Fruit fly (Drosophila melanogaster) whole organism, embryonic: Measurements from ENCODE around the gene CG16824.

ENCODE experiments used
- C15 ChIP-seq: fragments of 200-800 bp; sonication (Bioruptor generic); IDR thresholded peaks from 3 replicates; pipeline ENCODE4 v1.3.6; 2022; ENCODE audit warnings: missing biosample characterization, missing genetic modification characterization
- CG12155 ChIP-seq: fragments of 200-800 bp; sonication (Bioruptor generic); optimal IDR thresholded peaks from 3 replicates; lab custom pipeline; 2016; ENCODE audit warnings: missing biosample characterization, missing genetic modification characterization
- CG12659 ChIP-seq: fragments of 200-800 bp; sonication (Bioruptor generic); optimal IDR thresholded peaks from 3 replicates; lab custom pipeline; 2017; ENCODE audit warnings: mild to moderate bottlenecking, missing biosample characterization, missing genetic modification reagents, missing genetic modification characterization
- CG13287 ChIP-seq: fragments of 200-800 bp; sonication (Bioruptor generic); IDR thresholded peaks from 2 replicates; pipeline ENCODE4 v1.3.6; 2022; ENCODE audit warnings: missing biosample characterization, missing genetic modification characterization; ENCODE audit not compliant: partially characterized antibody
- CG1603 ChIP-seq: fragments of 200-800 bp; sonication (Bioruptor generic); optimal IDR thresholded peaks from 2 replicates; lab custom pipeline; 2019; ENCODE audit warnings: missing biosample characterization, mild to moderate bottlenecking, missing genetic modification characterization, moderate library complexity
- CG17361 ChIP-seq: fragments of 200-800 bp; sonication (Bioruptor generic); IDR thresholded peaks from 3 replicates; pipeline ENCODE4 v1.3.6; 2022; ENCODE audit warnings: missing biosample characterization, missing genetic modification characterization
- CG17912 ChIP-seq: fragments of 200-800 bp; sonication (Bioruptor generic); optimal IDR thresholded peaks from 2 replicates; lab custom pipeline; 2018; ENCODE audit warnings: missing biosample characterization, mild to moderate bottlenecking, missing genetic modification characterization
- CG18476 ChIP-seq: fragments of 200-800 bp; sonication (Bioruptor generic); optimal IDR thresholded peaks from 2 replicates; lab custom pipeline; 2016; ENCODE audit warnings: missing biosample characterization, mild to moderate bottlenecking, missing genetic modification characterization
- CG2116 ChIP-seq: fragments of 200-800 bp; sonication (Bioruptor generic); optimal IDR thresholded peaks from 3 replicates; lab custom pipeline; 2018; ENCODE audit warnings: missing biosample characterization, mild to moderate bottlenecking, missing genetic modification characterization
- CG2120 ChIP-seq: fragments of 200-800 bp; sonication (Bioruptor generic); optimal IDR thresholded peaks from 3 replicates; lab custom pipeline; 2016; ENCODE audit warnings: missing biosample characterization, missing genetic modification characterization
- CG31224 ChIP-seq: fragments of 200-800 bp; sonication (Bioruptor generic); IDR thresholded peaks from 2 replicates; pipeline ENCODE4 v1.3.6; 2022; ENCODE audit warnings: missing biosample characterization, missing genetic modification characterization
- CG3995 ChIP-seq: fragments of 200-800 bp; sonication (Bioruptor generic); optimal IDR thresholded peaks from 3 replicates; lab custom pipeline; 2016; ENCODE audit warnings: missing biosample characterization, missing genetic modification characterization
- CG4282 ChIP-seq: fragments of 200-800 bp; sonication (Bioruptor generic); optimal IDR thresholded peaks from 2 replicates; lab custom pipeline; 2016; ENCODE audit warnings: missing biosample characterization, missing genetic modification characterization
- CG4404 ChIP-seq: fragments of 200-800 bp; sonication (Bioruptor generic); IDR thresholded peaks from 2 replicates; pipeline ENCODE4 v1.3.6; 2022; ENCODE audit warnings: missing biosample characterization, missing genetic modification characterization
- CG4424 ChIP-seq: fragments of 200-800 bp; sonication (Bioruptor generic); optimal IDR thresholded peaks from 3 replicates; lab custom pipeline; 2016; ENCODE audit warnings: missing biosample characterization, missing genetic modification characterization
- CG6765 ChIP-seq: fragments of 200-800 bp; sonication (Bioruptor generic); optimal IDR thresholded peaks from 3 replicates; lab custom pipeline; 2017; ENCODE audit warnings: missing biosample characterization, mild to moderate bottlenecking, missing genetic modification characterization
- CG9215 ChIP-seq: fragments of 200-800 bp; sonication (Bioruptor generic); IDR thresholded peaks from 2 replicates; pipeline ENCODE4 v1.3.6; 2022; ENCODE audit warnings: missing biosample characterization, missing genetic modification characterization
- CHES-1-like ChIP-seq: fragments of 200-800 bp; sonication (Bioruptor generic); optimal IDR thresholded peaks from 2 replicates; lab custom pipeline; 2016; ENCODE audit warnings: missing biosample characterization, missing genetic modification characterization
- Chrac-16 ChIP-seq: fragments of 200-800 bp; sonication (Bioruptor generic); optimal IDR thresholded peaks from 3 replicates; lab custom pipeline; 2016; ENCODE audit warnings: missing biosample characterization, missing genetic modification characterization
- Dp ChIP-seq: fragments of 200-800 bp; sonication (Bioruptor generic); optimal IDR thresholded peaks from 2 replicates; lab custom pipeline; 2018; ENCODE audit warnings: missing biosample characterization, mild to moderate bottlenecking, missing genetic modification characterization, moderate library complexity
- Drgx ChIP-seq: fragments of 200-800 bp; sonication (Bioruptor generic); IDR thresholded peaks from 2 replicates; pipeline ENCODE4 v1.3.6; 2022; ENCODE audit warnings: missing biosample characterization, missing genetic modification characterization
- E2f2 ChIP-seq: fragments of 200-800 bp; sonication (Bioruptor generic); IDR thresholded peaks from 2 replicates; pipeline ENCODE4 v1.3.6; 2022; ENCODE audit warnings: missing biosample characterization, missing genetic modification characterization
- Fer2 ChIP-seq: fragments of 200-800 bp; sonication (Bioruptor generic); optimal IDR thresholded peaks from 2 replicates; lab custom pipeline; 2018; ENCODE audit warnings: missing biosample characterization, mild to moderate bottlenecking, missing genetic modification characterization, moderate library complexity
- Hmr ChIP-seq: fragments of 200-800 bp; sonication (Bioruptor generic); optimal IDR thresholded peaks from 3 replicates; lab custom pipeline; 2017; ENCODE audit warnings: mild to moderate bottlenecking, missing biosample characterization, missing genetic modification reagents, missing genetic modification characterization
- Jarid2 ChIP-seq: fragments of 200-800 bp; sonication (Bioruptor generic); optimal IDR thresholded peaks from 3 replicates; lab custom pipeline; 2017; ENCODE audit warnings: mild to moderate bottlenecking, missing biosample characterization, missing genetic modification reagents, missing genetic modification characterization
- MBD-R2 ChIP-seq: fragments of 200-800 bp; sonication (Bioruptor generic); IDR thresholded peaks from 2 replicates; pipeline ENCODE4 v1.3.6; 2022; ENCODE audit warnings: missing biosample characterization, missing genetic modification characterization
- NfI ChIP-seq: fragments of 200-800 bp; sonication (Bioruptor generic); optimal IDR thresholded peaks from 3 replicates; lab custom pipeline; 2018; ENCODE audit warnings: missing biosample characterization, mild to moderate bottlenecking, missing genetic modification characterization, moderate library complexity
- Poxn ChIP-seq: fragments of 200-800 bp; sonication (Bioruptor generic); IDR thresholded peaks from 2 replicates; pipeline ENCODE4 v1.3.6; 2022; ENCODE audit warnings: missing biosample characterization, missing genetic modification characterization
- Rfx ChIP-seq: fragments of 200-800 bp; sonication (Bioruptor generic); IDR thresholded peaks from 2 replicates; pipeline ENCODE4 v1.3.6; 2022; ENCODE audit warnings: missing biosample characterization, missing genetic modification characterization
- Six4 ChIP-seq: fragments of 200-800 bp; sonication (Bioruptor generic); optimal IDR thresholded peaks from 2 replicates; lab custom pipeline; 2016; ENCODE audit warnings: missing biosample characterization, missing genetic modification characterization
- Usf ChIP-seq: fragments of 200-800 bp; sonication (Bioruptor generic); optimal IDR thresholded peaks from 2 replicates; lab custom pipeline; 2017; ENCODE audit warnings: missing genotype, missing biosample characterization, missing genetic modification characterization
- Xbp1 ChIP-seq: fragments of 200-800 bp; sonication (Bioruptor generic); optimal IDR thresholded peaks from 3 replicates; lab custom pipeline; 2016; ENCODE audit warnings: missing biosample characterization, mild to moderate bottlenecking, missing genetic modification characterization
- ase ChIP-seq: fragments of 200-800 bp; sonication (Bioruptor generic); IDR thresholded peaks from 3 replicates; pipeline ENCODE4 v1.3.6; 2022; ENCODE audit warnings: missing biosample characterization, missing genetic modification characterization
- dm ChIP-seq: fragments of 200-800 bp; sonication (Bioruptor generic); optimal IDR thresholded peaks from 3 replicates; lab custom pipeline; 2016; ENCODE audit warnings: missing biosample characterization, missing genetic modification characterization
- emc ChIP-seq: fragments of 200-800 bp; sonication (Bioruptor generic); optimal IDR thresholded peaks from 2 replicates; lab custom pipeline; 2016; ENCODE audit warnings: missing biosample characterization, missing genetic modification characterization
- fd64A ChIP-seq: fragments of 200-800 bp; sonication (Bioruptor generic); optimal IDR thresholded peaks from 3 replicates; lab custom pipeline; 2018; ENCODE audit warnings: missing biosample characterization, mild to moderate bottlenecking, missing genetic modification characterization
- gce ChIP-seq: fragments of 200-800 bp; sonication (Bioruptor generic); IDR thresholded peaks from 3 replicates; pipeline ENCODE4 v1.3.6; 2022; ENCODE audit warnings: missing biosample characterization, missing genetic modification characterization
- gfzf ChIP-seq: fragments of 200-800 bp; sonication (Bioruptor generic); optimal IDR thresholded peaks from 2 replicates; lab custom pipeline; 2016; ENCODE audit warnings: missing biosample characterization, mild to moderate bottlenecking, missing genetic modification characterization, moderate library complexity
- ind ChIP-seq: fragments of 200-800 bp; sonication (Bioruptor generic); optimal IDR thresholded peaks from 3 replicates; lab custom pipeline; 2016; ENCODE audit warnings: missing biosample characterization, missing genetic modification characterization
- kay ChIP-seq: fragments of 200-800 bp; sonication (Bioruptor generic); optimal IDR thresholded peaks from 2 replicates; lab custom pipeline; 2016; ENCODE audit warnings: missing biosample characterization, missing genetic modification characterization
- phol ChIP-seq: fragments of 200-800 bp; sonication (Bioruptor generic); optimal IDR thresholded peaks from 3 replicates; lab custom pipeline; 2018; ENCODE audit warnings: missing biosample characterization, mild to moderate bottlenecking, missing genetic modification characterization, moderate library complexity
- prd ChIP-seq, 3 experiments: fragments of >200 bp in 2 of 3; fragments of 200-800 bp in 1 of 3; sonication (Bioruptor generic) in 1 of 3; optimal IDR thresholded peaks in 2 of 3; IDR thresholded peaks in 1 of 3; 2 replicates in 2 of 3; 3 replicates in 1 of 3; pipeline versions ENCODE4 v1.3.6 to Lab custom; 2017 to 2022; ENCODE audit warnings: missing biosample characterization in 1 of 3, missing genetic modification characterization in 1 of 3
- repo ChIP-seq: fragments of 200-800 bp; sonication (Bioruptor generic); optimal IDR thresholded peaks from 2 replicates; lab custom pipeline; 2016; ENCODE audit warnings: missing biosample characterization, missing genetic modification characterization
- sens-2 ChIP-seq: fragments of 200-800 bp; sonication (Bioruptor generic); IDR thresholded peaks from 2 replicates; pipeline ENCODE4 v1.3.6; 2022; ENCODE audit warnings: missing biosample characterization, missing genetic modification characterization
- sim ChIP-seq: fragments of 200-800 bp; sonication (Bioruptor generic); IDR thresholded peaks from 2 replicates; pipeline ENCODE4 v1.3.6; 2022; ENCODE audit warnings: missing biosample characterization, missing genetic modification characterization
- so ChIP-seq: fragments of 200-800 bp; sonication (Bioruptor generic); IDR thresholded peaks from 3 replicates; pipeline ENCODE4 v1.3.6; 2022; ENCODE audit warnings: missing biosample characterization, missing genetic modification characterization
- sr ChIP-seq: fragments of 200-800 bp; sonication (Bioruptor generic); IDR thresholded peaks from 3 replicates; pipeline ENCODE4 v1.3.6; 2022; ENCODE audit warnings: missing biosample characterization, missing genetic modification characterization
- trem ChIP-seq: fragments of 200-800 bp; optimal IDR thresholded peaks from 3 replicates; lab custom pipeline; 2019; ENCODE audit warnings: missing biosample characterization, mild to moderate bottlenecking, missing genetic modification characterization, moderate library complexity
- trh ChIP-seq: fragments of 200-800 bp; sonication (Bioruptor generic); optimal IDR thresholded peaks from 2 replicates; lab custom pipeline; 2016; ENCODE audit warnings: missing biosample characterization, missing genetic modification characterization
- vnd ChIP-seq: fragments of 200-800 bp; sonication (Bioruptor generic); IDR thresholded peaks from 3 replicates; pipeline ENCODE4 v1.3.6; 2022; ENCODE audit warnings: missing biosample characterization, missing genetic modification characterization; ENCODE audit not compliant: partially characterized antibody

Gene CG16824

dm6 chr2L:13289689-13290088 lies 3.1 kb upstream of the CG16824 start, which contains the start of gene CG31729 (continued):
- TF ChIP-seq Jarid2 (GFP tag; lab: Kevin White, UChicago) (no peak), sr (GFP tag; lab: Robert Waterston, UW) (no peak), ase (GFP tag; lab: Robert Waterston, UW) (no peak), CG1603 (tag; lab: Kevin White, UChicago) (no peak), CG9215 (GFP tag; lab: Robert Waterston, UW) (no peak), Xbp1 (GFP tag; lab: Kevin White, UChicago) (peak; percentile 25), E2f2 (GFP tag; lab: Robert Waterston, UW) (peak; percentile 91), CG6765 (GFP tag; lab: Kevin White, UChicago) (no peak), MBD-R2 (0 out of 2 replicates have a peak, but pooled peaks have one; percentile 38), CG31224 (GFP tag; lab: Robert Waterston, UW) (no peak), vnd (GFP tag; lab: Robert Waterston, UW) (no peak), gce (GFP tag; lab: Robert Waterston, UW) (no peak), kay (GFP tag; lab: Kevin White, UChicago) (no peak), sens-2 (GFP tag; lab: Robert Waterston, UW) (no peak), ind (GFP tag; lab: Kevin White, UChicago) (peak; percentile 38), CG12155 (GFP tag; lab: Kevin White, UChicago) (peak; percentile 3), phol (peak; percentile 35), sim (GFP tag; lab: Robert Waterston, UW) (no peak), CG4424 (GFP tag; lab: Kevin White, UChicago) (peak; percentile 28), CG2120 (GFP tag; lab: Kevin White, UChicago) (peak; percentile 27), CG17361 (GFP tag; lab: Robert Waterston, UW) (0 out of 3 replicates have a peak, but pooled peaks have one; percentile 8), Chrac-16 (GFP tag; lab: Kevin White, UChicago) (peak; percentile 13), Usf (GFP tag; lab: Kevin White, UChicago) (no peak), CG4404 (GFP tag; lab: Robert Waterston, UW) (no peak), CG4282 (GFP tag; lab: Kevin White, UChicago) (no peak), CG3995 (peak; percentile 3), Fer2 (tag; lab: Kevin White, UChicago) (peak; percentile 4), Dp (peak; percentile 83), so (GFP tag; lab: Robert Waterston, UW) (no peak), CHES-1-like (GFP tag; lab: Kevin White, UChicago) (no peak), Drgx (GFP tag; lab: Robert Waterston, UW) (no peak), trh (GFP tag; lab: Kevin White, UChicago) (no peak), CG18476 (GFP tag; lab: Kevin White, UChicago) (peak; percentile 21), Poxn (GFP tag; lab: Robert Waterston, UW) (no peak), dm (GFP tag; lab: Kevin White, UChicago) (no peak), CG12659 (no peak), trem (peak; percentile 30), repo (GFP tag; lab: Kevin White, UChicago) (no peak), Six4 (GFP tag; lab: Kevin White, UChicago) (peak; percentile 6)

dm6 chr2L:13290276-13291065 lies 2.3 kb upstream of the CG16824 start:
- peak; percentile 87 for TF ChIP-seq fd64A (GFP tag; lab: Kevin White, UChicago)
- TF ChIP-seq CG13287 (GFP tag; lab: Robert Waterston, UW), result peak; percentile 70
- peak; percentile 69 for TF ChIP-seq Rfx (GFP tag; lab: Robert Waterston, UW)
- TF ChIP-seq CG2116 (GFP tag; lab: Kevin White, UChicago), result peak; percentile 3
- TF ChIP-seq emc (GFP tag; lab: Kevin White, UChicago), result no peak
- peak; percentile 89 for TF ChIP-seq CG17912 (GFP tag; lab: Kevin White, UChicago)
- peak; percentile 39; the same call in 1 of the 3 replicates for TF ChIP-seq C15
- no peak for TF ChIP-seq gfzf (GFP tag; lab: Kevin White, UChicago)
- TF ChIP-seq Hmr, result peak; percentile 91
- TF ChIP-seq NfI (GFP tag; lab: Kevin White, UChicago), result peak; percentile 72
- no peak for TF ChIP-seq prd (optimal IDR thresholded peaks at IDR 0.05; lab: Kevin White, UChicago)
- peak; percentile 24; the same call in 1 of the 3 replicates for TF ChIP-seq prd (GFP tag; IDR thresholded peaks at IDR 0.05; lab: Robert Waterston, UW)
